Worm (Caenorhabditis elegans): ENCODE data around the gene str-71.

DNA sequence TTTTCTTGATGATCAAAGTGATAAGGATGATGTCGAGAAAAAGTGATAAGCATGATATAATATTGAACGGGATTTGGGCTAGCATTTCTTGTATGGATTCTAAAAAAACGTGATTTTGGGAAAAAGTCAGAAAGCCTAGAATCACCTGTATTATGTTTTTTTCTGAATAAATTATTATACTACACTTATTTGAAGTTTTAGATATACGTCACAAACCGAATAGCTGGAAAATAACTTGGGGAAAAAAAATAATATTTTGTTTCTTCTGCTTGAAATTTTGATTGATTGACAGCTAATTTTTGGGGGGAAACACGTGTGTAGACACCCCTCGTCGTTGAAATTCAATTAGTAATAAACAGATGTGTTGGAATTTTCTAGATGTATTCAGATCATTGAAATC is 33.5 kb upstream of the str-71 start, which contains the start of gene str-264:
- TF ChIP-seq aly-2 (tag; optimal IDR thresholded peaks at IDR 0.05) (no peak), nhr-237 (tag; optimal IDR thresholded peaks at IDR 0.05) (no peak), lin-39 (tag; optimal IDR thresholded peaks at IDR 0.05) (no peak), nhr-77 (tag; optimal IDR thresholded peaks at IDR 0.05) (no peak), ztf-11 (tag; optimal IDR thresholded peaks at IDR 0.05) (no peak)

All from whole organism, L3 larva.